Fruit fly (Drosophila melanogaster): Measurements from ENCODE around the gene CG31287.

DNA sequence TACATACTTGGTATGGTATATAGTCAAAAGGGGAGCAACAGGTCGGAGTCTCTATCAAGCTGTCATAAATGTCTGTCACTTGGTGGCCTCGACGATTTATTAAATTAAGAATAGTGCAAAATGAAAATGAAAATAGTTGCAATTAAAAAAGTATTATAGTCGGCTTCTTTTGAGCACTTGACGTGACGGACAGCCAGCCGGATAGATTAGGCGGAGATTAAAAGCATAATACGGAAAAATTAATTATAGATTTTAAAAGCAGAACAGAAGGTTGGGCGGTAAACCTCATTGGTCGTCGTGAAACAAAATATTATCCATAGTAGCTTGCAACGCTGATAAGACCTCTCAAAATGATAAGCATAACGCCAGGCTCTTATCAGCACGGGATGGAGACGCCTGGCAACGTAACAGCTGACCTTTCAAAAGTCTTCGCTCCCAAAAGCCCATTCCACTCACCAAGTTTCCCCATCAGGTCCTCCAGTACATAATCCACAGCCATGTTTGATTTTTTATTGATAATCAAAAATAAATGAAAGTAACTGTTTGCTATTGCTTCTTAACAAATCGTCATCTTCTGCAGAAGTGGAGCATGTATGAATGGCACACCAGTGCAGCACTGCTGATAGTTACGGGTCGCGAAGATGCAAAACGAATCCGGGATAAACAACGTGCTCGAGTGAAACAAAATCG is 691 bp upstream of the CG31287 start:
- TF ChIP-seq CG10669 (GFP tag; optimal IDR thresholded peaks at IDR 0.05), result no peak
- TF ChIP-seq Eip75B (GFP tag; optimal IDR thresholded peaks at IDR 0.05), result no peak
- no peak for TF ChIP-seq fkh (GFP tag; optimal IDR thresholded peaks at IDR 0.05)
- TF ChIP-seq Sox15 (GFP tag; optimal IDR thresholded peaks at IDR 0.05), result no peak
- no peak for TF ChIP-seq pdm3 (GFP tag; optimal IDR thresholded peaks at IDR 0.05)
- TF ChIP-seq CG4318 (GFP tag; optimal IDR thresholded peaks at IDR 0.05), result no peak
- TF ChIP-seq spab (GFP tag; optimal IDR thresholded peaks at IDR 0.05), result no peak
- no peak for TF ChIP-seq ss (GFP tag; optimal IDR thresholded peaks at IDR 0.05)
- TF ChIP-seq CG10631 (GFP tag; optimal IDR thresholded peaks at IDR 0.05), result no peak
- TF ChIP-seq Eip78C (GFP tag), result peak; percentile 50
- peak; percentile 17 for TF ChIP-seq vri (GFP tag; optimal IDR thresholded peaks at IDR 0.05)
- TF ChIP-seq OdsH (GFP tag; optimal IDR thresholded peaks at IDR 0.05), result no peak

Measured in whole organism, prepupa.